Worm (Caenorhabditis elegans) whole organism, L4/young adult: ENCODE results near the gene ceh-49.
"Not testable (repeated sequence)": the region's sequence is repeated elsewhere in the genome, so short reads cannot be mapped to it uniquely, and the experiment has no call there.

Source experiments
- W03F9.2 ChIP-seq: fragments of 150-350 bp; optimal IDR thresholded peaks from 2 replicates; lab custom pipeline; 2014; ENCODE audit warnings: missing biosample characterization, missing genetic modification characterization
- dao-5 ChIP-seq: sonication (generic microtip); optimal IDR thresholded peaks from 2 replicates; lab custom pipeline; 2016; ENCODE audit warnings: missing genotype, missing genetic modification characterization, moderate library complexity, missing compliant biosample characterization
- him-1 ChIP-seq: sonication (generic microtip); optimal IDR thresholded peaks from 2 replicates; lab custom pipeline; 2016; ENCODE audit warnings: missing genotype, missing genetic modification reagents, missing genetic modification characterization, missing compliant biosample characterization

Gene ceh-49

ce11 chrV:6100492-6101004 is 19.5 kb downstream of the ceh-49 start, which contains the start of gene crt-1:
Gene crt-1, minus strand, starts transcription at chrV:6100542.
- TF ChIP-seq him-1 (tag; lab: Kevin White, UChicago) (peak; percentile 63), dao-5 (tag; lab: Kevin White, UChicago) (no peak), W03F9.2 (tag; lab: Kevin White, UChicago) (peak; percentile 87)

DNA sequence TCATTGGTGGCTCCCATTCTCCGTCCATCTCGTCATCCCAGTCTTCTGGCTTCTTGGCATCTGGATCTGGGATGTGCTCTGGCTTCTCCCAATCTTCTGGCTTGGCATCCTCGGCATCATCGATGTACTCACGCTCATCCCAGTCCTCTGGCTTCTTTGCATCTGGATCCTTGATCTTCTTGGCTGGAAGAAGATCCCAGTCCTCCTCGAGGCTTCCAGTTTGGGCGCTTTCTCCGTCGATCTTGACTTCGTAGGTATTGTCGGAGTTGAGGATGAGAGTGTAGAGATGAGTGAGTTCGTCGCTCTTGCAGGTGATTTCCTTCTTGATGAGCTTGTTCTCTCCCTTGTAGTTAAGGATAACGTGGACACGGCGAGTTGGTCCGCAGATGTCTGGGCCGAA is 20.4 kb downstream of the ceh-49 start:
- TF ChIP-seq W03F9.2 (tag; lab: Kevin White, UChicago): no peak
- no peak for TF ChIP-seq dao-5 (tag; lab: Kevin White, UChicago)
- TF ChIP-seq him-1 (tag; lab: Kevin White, UChicago): no peak

ce11 chrV:6098755-6099155 is 21.3 kb downstream of the ceh-49 start:
- TF ChIP-seq dao-5 (tag; lab: Kevin White, UChicago) (no peak), him-1 (tag; lab: Kevin White, UChicago) (no peak)

DNA sequence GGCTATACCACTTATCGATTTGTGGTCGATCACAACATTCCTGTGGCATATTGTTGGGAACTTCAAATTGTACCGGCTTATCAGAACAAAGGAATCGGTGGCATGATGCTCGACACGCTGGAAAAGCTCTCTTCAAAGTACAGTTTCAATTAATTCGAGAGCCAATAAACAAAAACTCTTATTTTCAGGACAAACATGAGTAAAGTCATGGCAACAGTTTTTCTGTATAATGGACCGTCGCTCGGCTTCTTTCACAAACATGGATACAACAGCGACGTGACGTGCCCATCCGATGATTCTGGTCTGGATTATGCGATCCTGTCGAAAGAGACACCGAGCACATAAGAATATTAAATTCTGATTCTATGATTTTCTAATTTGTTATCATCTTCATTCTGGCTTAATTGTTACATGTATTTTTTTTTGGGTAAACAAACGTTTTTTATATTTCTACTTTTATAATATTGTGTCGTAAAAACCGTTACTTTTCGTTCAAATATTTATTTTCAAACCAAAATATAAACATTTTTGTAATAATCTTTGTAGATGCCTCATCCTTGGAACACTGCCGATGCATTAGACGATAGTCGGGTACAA is 23.3 kb downstream of the ceh-49 start, which contains the start of gene smut-1:
Gene smut-1 (plus strand): TSS at position 547 of the 597 bp plus-strand sequence.
- no peak for TF ChIP-seq dao-5 (tag; lab: Kevin White, UChicago)
- TF ChIP-seq him-1 (tag; lab: Kevin White, UChicago): no peak
- no peak for TF ChIP-seq W03F9.2 (tag; lab: Kevin White, UChicago)

DNA sequence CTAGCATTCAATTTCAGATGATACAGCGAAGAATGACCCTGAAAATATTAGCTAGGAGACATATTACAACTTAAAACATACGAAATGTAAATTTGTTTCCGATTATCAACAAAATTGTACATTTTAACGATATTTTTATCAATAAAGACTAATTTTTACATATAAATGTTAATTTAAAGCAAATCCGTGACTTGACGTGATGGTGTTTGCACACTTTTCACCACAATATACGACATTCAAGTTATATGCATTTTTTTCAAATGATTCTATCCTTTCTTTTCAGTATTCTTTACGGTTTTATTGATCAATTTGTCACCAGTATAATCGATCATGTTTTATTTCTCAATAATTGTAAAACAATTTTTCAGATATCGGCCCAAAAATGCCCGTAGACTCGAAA is 24.2 kb downstream of the ceh-49 start, which contains the start of gene Y38A10A.7:
Gene Y38A10A.7 (plus strand): TSS at position 369 of the 400 bp plus-strand sequence.
- TF ChIP-seq W03F9.2 (tag; lab: Kevin White, UChicago) (peak; percentile 64), dao-5 (tag; lab: Kevin White, UChicago) (no peak), him-1 (tag; lab: Kevin White, UChicago) (no peak)

- not testable (repeated sequence) for TF ChIP-seq dao-5, W03F9.2, him-1 (tag; lab: Kevin White, UChicago)
Observed at ce11 chrV:6069968-6070367, 50.0 kb downstream of the ceh-49 start, which contains the start of gene fbxa-214. Gene fbxa-214, minus strand, starts transcription at chrV:6070068.
